Fruit fly (Drosophila melanogaster) whole organism, embryonic: ENCODE data around the gene vers.

Source experiments
- Aef1 ChIP-seq: fragments of 200-800 bp; sonication (Bioruptor generic); IDR thresholded peaks from 3 replicates; pipeline ENCODE4 v1.3.6; 2022; ENCODE audit warnings: missing biosample characterization, missing genetic modification characterization
- Antp ChIP-seq: fragments of 200-800 bp; sonication (Bioruptor generic); optimal IDR thresholded peaks from 3 replicates; lab custom pipeline; 2016; ENCODE audit warnings: missing biosample characterization, missing genetic modification characterization
- B-H1 ChIP-seq: fragments of 200-800 bp; sonication (Bioruptor generic); IDR thresholded peaks from 3 replicates; pipeline ENCODE4 v1.3.6; 2022; ENCODE audit warnings: missing biosample characterization, missing genetic modification characterization
- CG10267 ChIP-seq: fragments of 200-800 bp; sonication (Bioruptor generic); optimal IDR thresholded peaks from 2 replicates; lab custom pipeline; 2018; ENCODE audit warnings: missing biosample characterization, mild to moderate bottlenecking, missing genetic modification characterization, moderate library complexity
- CG10321 ChIP-seq: fragments of 200-800 bp; sonication (Bioruptor generic); IDR thresholded peaks from 2 replicates; pipeline ENCODE4 v1.3.6; 2022; ENCODE audit warnings: missing biosample characterization, missing genetic modification characterization
- CG10366 ChIP-seq: fragments of 200-800 bp; sonication (Bioruptor generic); IDR thresholded peaks from 2 replicates; pipeline ENCODE4 v1.3.6; 2022; ENCODE audit warnings: missing biosample characterization, missing genetic modification characterization
- CG10431 ChIP-seq: fragments of 200-800 bp; sonication (Bioruptor generic); optimal IDR thresholded peaks from 3 replicates; lab custom pipeline; 2018; ENCODE audit warnings: missing biosample characterization, mild to moderate bottlenecking, missing genetic modification characterization
- CG11247 ChIP-seq: fragments of 200-800 bp; sonication (Bioruptor generic); IDR thresholded peaks from 2 replicates; pipeline ENCODE4 v1.3.6; 2022; ENCODE audit warnings: missing biosample characterization, missing genetic modification characterization
- CG11696 ChIP-seq: fragments of 200-800 bp; sonication (Bioruptor generic); IDR thresholded peaks from 2 replicates; pipeline ENCODE4 v1.3.6; 2022; ENCODE audit warnings: missing biosample characterization, missing genetic modification characterization
- CG12219 ChIP-seq: fragments of 200-800 bp; sonication (Bioruptor generic); optimal IDR thresholded peaks from 3 replicates; lab custom pipeline; 2018; ENCODE audit warnings: missing biosample characterization, mild to moderate bottlenecking, missing genetic modification characterization
- CG12391 ChIP-seq: fragments of 200-800 bp; sonication (Bioruptor generic); optimal IDR thresholded peaks from 3 replicates; lab custom pipeline; 2018; ENCODE audit warnings: missing biosample characterization, mild to moderate bottlenecking, missing genetic modification characterization, moderate library complexity
- CG12769 ChIP-seq: fragments of 200-800 bp; sonication (Bioruptor generic); optimal IDR thresholded peaks from 2 replicates; lab custom pipeline; 2019; ENCODE audit warnings: missing biosample characterization, mild to moderate bottlenecking, missing genetic modification characterization, moderate library complexity
- CG12942 ChIP-seq: fragments of 200-800 bp; sonication (Bioruptor generic); optimal IDR thresholded peaks from 3 replicates; lab custom pipeline; 2016; ENCODE audit warnings: missing biosample characterization, missing genetic modification characterization
- CG13894 ChIP-seq: fragments of 200-800 bp; sonication (Bioruptor generic); optimal IDR thresholded peaks from 3 replicates; lab custom pipeline; 2018; ENCODE audit warnings: missing biosample characterization, mild to moderate bottlenecking, missing genetic modification characterization, moderate library complexity
- CG15601 ChIP-seq: fragments of 200-800 bp; sonication (Bioruptor generic); optimal IDR thresholded peaks from 3 replicates; lab custom pipeline; 2019; ENCODE audit warnings: missing biosample characterization, mild to moderate bottlenecking, missing genetic modification characterization, moderate library complexity
- CG1792 ChIP-seq: fragments of 200-800 bp; sonication (Bioruptor generic); optimal IDR thresholded peaks from 2 replicates; lab custom pipeline; 2016; ENCODE audit warnings: missing biosample characterization, missing genetic modification characterization
- CG1832 ChIP-seq: fragments of 200-800 bp; sonication (Bioruptor generic); optimal IDR thresholded peaks from 2 replicates; lab custom pipeline; 2017; ENCODE audit warnings: missing biosample characterization, mild to moderate bottlenecking, missing genetic modification characterization, inconsistent platforms
- CG2875 ChIP-seq: fragments of 200-800 bp; sonication (Bioruptor generic); optimal IDR thresholded peaks from 2 replicates; lab custom pipeline; 2017; ENCODE audit warnings: missing biosample characterization, mild to moderate bottlenecking, missing genetic modification characterization, missing genetic modification reagents
- CG34376 ChIP-seq: fragments of 200-800 bp; sonication (Bioruptor generic); optimal IDR thresholded peaks from 2 replicates; lab custom pipeline; 2018; ENCODE audit warnings: missing biosample characterization, mild to moderate bottlenecking, missing genetic modification characterization
- CG3726 ChIP-seq: fragments of 200-800 bp; sonication (Bioruptor generic); IDR thresholded peaks from 3 replicates; pipeline ENCODE4, ENCODE4 v1.3.6; 2022; ENCODE audit warnings: missing biosample characterization, missing genetic modification characterization
- CG6175 ChIP-seq: fragments of 200-800 bp; sonication (Bioruptor generic); IDR thresholded peaks from 3 replicates; pipeline ENCODE4 v1.3.6; 2022; ENCODE audit warnings: missing biosample characterization, missing genetic modification characterization
- CG8359 ChIP-seq: fragments of 200-800 bp; sonication (Bioruptor generic); optimal IDR thresholded peaks from 2 replicates; lab custom pipeline; 2017; ENCODE audit warnings: missing biosample characterization, mild to moderate bottlenecking, missing genetic modification characterization, borderline replicate concordance
- HLH3B ChIP-seq: fragments of 200-800 bp; sonication (Bioruptor generic); IDR thresholded peaks from 2 replicates; pipeline ENCODE4 v1.3.6; 2022; ENCODE audit warnings: missing biosample characterization, missing genetic modification characterization
- Hand ChIP-seq: fragments of 200-800 bp; sonication (Bioruptor generic); optimal IDR thresholded peaks from 2 replicates; lab custom pipeline; 2017; ENCODE audit warnings: mild to moderate bottlenecking, missing biosample characterization, missing genetic modification reagents, missing genetic modification characterization
- Kr ChIP-seq: fragments of 200-800 bp; sonication (Bioruptor generic); optimal IDR thresholded peaks from 2 replicates; lab custom pipeline; 2017; ENCODE audit warnings: missing biosample characterization, mild to moderate bottlenecking, missing genetic modification characterization
- Med ChIP-seq: fragments of 200-800 bp; sonication (Bioruptor generic); peaks from one replicate; lab custom pipeline; 2016; ENCODE audit warnings: missing biosample characterization, missing genetic modification characterization, mild to moderate bottlenecking, inconsistent platforms, moderate library complexity
- PHDP ChIP-seq: fragments of 200-800 bp; sonication (Bioruptor generic); optimal IDR thresholded peaks from 3 replicates; lab custom pipeline; 2018; ENCODE audit warnings: missing biosample characterization, mild to moderate bottlenecking, missing genetic modification characterization, moderate library complexity
- Ptx1 ChIP-seq: fragments of 200-800 bp; sonication (Bioruptor generic); IDR thresholded peaks from 2 replicates; pipeline ENCODE4 v1.3.6; 2022; ENCODE audit warnings: missing biosample characterization, missing genetic modification characterization
- Sin3A ChIP-seq: fragments of >200 bp; optimal IDR thresholded peaks from 2 replicates; lab custom pipeline; 2018
- Spps ChIP-seq: fragments of 200-800 bp; sonication (Bioruptor generic); optimal IDR thresholded peaks from 2 replicates; lab custom pipeline; 2018; ENCODE audit warnings: missing biosample characterization, mild to moderate bottlenecking, missing genetic modification characterization
- Sry-δ ChIP-seq: fragments of 200-800 bp; sonication (Bioruptor generic); optimal IDR thresholded peaks from 2 replicates; lab custom pipeline; 2016; ENCODE audit warnings: missing biosample characterization, missing genetic modification characterization
- ase ChIP-seq: fragments of 200-800 bp; sonication (Bioruptor generic); IDR thresholded peaks from 3 replicates; pipeline ENCODE4 v1.3.6; 2022; ENCODE audit warnings: missing biosample characterization, missing genetic modification characterization
- chinmo ChIP-seq: fragments of 200-800 bp; sonication (Bioruptor generic); IDR thresholded peaks from 4 replicates; pipeline ENCODE4 v1.3.6; 2022; ENCODE audit warnings: missing biosample characterization, missing genetic modification characterization; ENCODE audit not compliant: partially characterized antibody
- chn ChIP-seq: fragments of 200-800 bp; sonication (Bioruptor generic); optimal IDR thresholded peaks from 2 replicates; lab custom pipeline; 2016; ENCODE audit warnings: missing biosample characterization, missing genetic modification characterization
- crc ChIP-seq: fragments of 200-800 bp; sonication (Bioruptor generic); optimal IDR thresholded peaks from 2 replicates; lab custom pipeline; 2016; ENCODE audit warnings: missing biosample characterization, missing genetic modification characterization
- emc ChIP-seq: fragments of 200-800 bp; sonication (Bioruptor generic); optimal IDR thresholded peaks from 2 replicates; lab custom pipeline; 2016; ENCODE audit warnings: missing biosample characterization, missing genetic modification characterization
- fd102C ChIP-seq: fragments of 200-800 bp; sonication (Bioruptor generic); optimal IDR thresholded peaks from 2 replicates; lab custom pipeline; 2018; ENCODE audit warnings: missing biosample characterization, mild to moderate bottlenecking, missing genetic modification characterization, moderate library complexity
- jigr1 ChIP-seq: fragments of 200-800 bp; sonication (Bioruptor generic); IDR thresholded peaks from 3 replicates; pipeline ENCODE4 v1.3.6; 2022; ENCODE audit warnings: missing biosample characterization, missing genetic modification characterization
- pfk ChIP-seq: fragments of 200-800 bp; sonication (Bioruptor generic); optimal IDR thresholded peaks from 2 replicates; lab custom pipeline; 2018; ENCODE audit warnings: missing biosample characterization, mild to moderate bottlenecking, missing genetic modification characterization, moderate library complexity
- prd ChIP-seq, 3 experiments: fragments of >200 bp in 2 of 3; fragments of 200-800 bp in 1 of 3; sonication (Bioruptor generic) in 1 of 3; optimal IDR thresholded peaks in 2 of 3; IDR thresholded peaks in 1 of 3; 2 replicates in 2 of 3; 3 replicates in 1 of 3; pipeline versions ENCODE4 v1.3.6 to Lab custom; 2017 to 2022; ENCODE audit warnings: missing biosample characterization in 1 of 3, missing genetic modification characterization in 1 of 3
- run ChIP-seq: fragments of 200-800 bp; sonication (Bioruptor generic); optimal IDR thresholded peaks from 3 replicates; lab custom pipeline; 2018; ENCODE audit warnings: missing biosample characterization, mild to moderate bottlenecking, missing genetic modification characterization
- salm ChIP-seq: fragments of 200-800 bp; sonication (Bioruptor generic); optimal IDR thresholded peaks from 2 replicates; lab custom pipeline; 2018; ENCODE audit warnings: missing biosample characterization, mild to moderate bottlenecking, missing genetic modification characterization
- sd ChIP-seq: fragments of 200-800 bp; sonication (Bioruptor generic); optimal IDR thresholded peaks from 3 replicates; lab custom pipeline; 2018; ENCODE audit warnings: missing biosample characterization, mild to moderate bottlenecking, missing genetic modification characterization, moderate library complexity
- so ChIP-seq: fragments of 200-800 bp; sonication (Bioruptor generic); IDR thresholded peaks from 3 replicates; pipeline ENCODE4 v1.3.6; 2022; ENCODE audit warnings: missing biosample characterization, missing genetic modification characterization
- sr ChIP-seq: fragments of 200-800 bp; sonication (Bioruptor generic); IDR thresholded peaks from 3 replicates; pipeline ENCODE4 v1.3.6; 2022; ENCODE audit warnings: missing biosample characterization, missing genetic modification characterization
- tll ChIP-seq, 2 experiments: fragments of 200-800 bp in 1 of 2; fragments of >200 bp in 1 of 2; sonication (Bioruptor generic) in 1 of 2; optimal IDR thresholded peaks; 2 replicates each; lab custom pipeline; 2017 to 2019; ENCODE audit warnings: missing biosample characterization in 2 of 2, missing genetic modification characterization in 2 of 2, mild to moderate bottlenecking in 1 of 2, moderate library complexity in 1 of 2
- vnd ChIP-seq: fragments of 200-800 bp; sonication (Bioruptor generic); IDR thresholded peaks from 3 replicates; pipeline ENCODE4 v1.3.6; 2022; ENCODE audit warnings: missing biosample characterization, missing genetic modification characterization; ENCODE audit not compliant: partially characterized antibody

vers gene

DNA sequence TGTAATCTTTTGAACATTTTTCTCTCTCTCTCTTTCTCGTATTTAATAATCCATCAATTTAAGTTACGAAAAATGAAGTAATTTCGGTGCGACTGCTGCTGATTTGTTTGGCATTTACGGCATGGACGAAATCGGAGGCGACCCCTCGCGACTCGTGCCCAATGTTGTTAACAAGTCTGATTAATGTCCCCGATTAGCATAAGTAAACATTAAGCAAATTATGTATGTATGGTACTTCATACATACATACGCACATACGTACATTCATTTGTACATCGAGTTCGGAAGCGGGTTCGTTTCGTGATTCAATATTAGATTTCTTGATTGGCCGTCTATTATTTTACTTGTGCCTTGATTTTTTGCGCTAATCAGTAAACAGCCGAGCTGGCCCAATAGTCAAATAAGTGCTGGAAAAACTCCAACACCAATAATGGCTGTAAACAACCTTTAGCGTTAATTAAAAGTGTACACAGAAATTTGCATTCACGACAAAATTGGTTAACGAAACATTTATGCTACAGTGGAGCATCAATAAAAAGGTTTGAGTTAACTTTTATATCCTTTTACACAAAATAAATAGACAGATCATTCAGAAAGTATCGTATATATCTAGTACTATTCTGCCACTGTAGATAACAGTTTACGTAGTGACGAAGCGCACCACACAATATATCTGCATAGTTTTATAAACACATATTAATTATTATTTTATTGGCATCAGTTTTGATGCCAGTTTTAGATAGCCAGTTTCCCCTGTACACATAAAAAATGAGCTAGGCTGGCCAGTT is 24.8 kb upstream of the vers start (continued):
- TF ChIP-seq pfk (GFP tag; lab: Kevin White, UChicago) (no peak), CG34376 (GFP tag; lab: Kevin White, UChicago) (peak; percentile 79), CG11247 (no peak; the same call in 1 of the 2 replicates)
- TF ChIP-seq, all 482 proteins: peak for 249

DNA sequence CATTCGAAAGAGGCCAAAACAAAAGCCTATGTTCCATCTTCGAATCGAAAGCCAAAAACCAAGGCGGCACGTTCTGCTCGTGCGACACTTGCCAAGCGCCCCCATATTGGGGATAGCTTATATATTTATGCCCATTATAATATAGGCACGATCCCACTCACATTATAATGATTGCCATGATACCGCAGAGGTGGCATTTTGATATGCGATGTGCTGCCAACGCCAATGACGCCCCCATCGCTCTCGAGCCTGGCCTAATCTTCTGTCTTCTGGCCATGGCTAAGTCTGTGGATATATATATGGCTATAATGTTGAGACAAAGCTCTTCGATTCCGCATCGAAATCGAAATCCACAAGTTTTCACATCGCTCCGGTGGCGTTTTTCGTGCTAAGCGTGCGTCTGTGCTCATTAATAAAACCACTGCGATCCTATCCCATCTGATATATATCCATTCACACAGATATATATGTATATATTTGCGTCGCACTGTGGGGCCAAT is 23.0 kb upstream of the vers start:
- TF ChIP-seq run (tag; lab: Kevin White, UChicago) (no peak), Sin3A (lab: Kevin White, UChicago) (no peak), crc (GFP tag; lab: Kevin White, UChicago) (no peak), PHDP (tag; lab: Kevin White, UChicago) (no peak), Antp (GFP tag; lab: Kevin White, UChicago) (no peak), ase (GFP tag; lab: Robert Waterston, UW) (no peak), CG6175 (GFP tag; lab: Robert Waterston, UW) (no peak), CG12391 (tag; lab: Kevin White, UChicago) (no peak), Sry-δ (no peak), B-H1 (no peak), emc (no peak), Hand (GFP tag; lab: Kevin White, UChicago) (no peak), Med (GFP tag; lab: Kevin White, UChicago) (peak; percentile 64), CG3726 (GFP tag; lab: Robert Waterston, UW) (no peak), fd102C (GFP tag; lab: Kevin White, UChicago) (no peak), CG13894 (peak; percentile 96), Spps (tag; lab: Kevin White, UChicago) (no peak), prd (optimal IDR thresholded peaks at IDR 0.05; lab: Kevin White, UChicago) (no peak), prd (GFP tag; IDR thresholded peaks at IDR 0.05; lab: Robert Waterston, UW) (0 out of 3 replicates have a peak, but pooled peaks have one; percentile 14), tll (GFP tag; optimal IDR thresholded peaks at IDR 0.05; lab: Kevin White, UChicago) (no peak), salm (tag; lab: Kevin White, UChicago) (no peak), CG12769 (tag; lab: Kevin White, UChicago) (peak; percentile 28), CG11696 (GFP tag; lab: Robert Waterston, UW) (no peak), CG1792 (GFP tag; lab: Kevin White, UChicago) (no peak), Kr (GFP tag; lab: Kevin White, UChicago) (no peak), CG12942 (no peak), CG10321 (GFP tag; lab: Robert Waterston, UW) (no peak), CG10267 (no peak), HLH3B (GFP tag; lab: Robert Waterston, UW) (no peak), CG15601 (tag; lab: Kevin White, UChicago) (no peak), chinmo (0 out of 4 replicates have a peak, but pooled peaks have one; percentile 38), sd (tag; lab: Kevin White, UChicago) (no peak), CG2875 (GFP tag; lab: Kevin White, UChicago) (no peak), chn (GFP tag; lab: Kevin White, UChicago) (no peak), Ptx1 (GFP tag; lab: Robert Waterston, UW) (no peak), CG8359 (GFP tag; lab: Kevin White, UChicago) (no peak), CG10366 (no peak), Aef1 (GFP tag; lab: Robert Waterston, UW) (no peak), vnd (GFP tag; lab: Robert Waterston, UW) (no peak), CG12219 (GFP tag; lab: Kevin White, UChicago) (no peak), jigr1 (GFP tag; lab: Robert Waterston, UW) (no peak), CG1832 (GFP tag; lab: Kevin White, UChicago) (no peak), CG10431 (GFP tag; lab: Kevin White, UChicago) (no peak), sr (peak; percentile 89), so (GFP tag; lab: Robert Waterston, UW) (no peak)
